Worm (Caenorhabditis elegans) whole organism, mixed stage, embryonic: ENCODE measurements around the gene acc-4.

Experiments used
- ceh-43 ChIP-seq: fragments of 200-800 bp; sonication (Bioruptor generic); optimal IDR thresholded peaks from 2 replicates; lab custom pipeline; 2018; ENCODE audit warnings: mild to moderate bottlenecking, missing genetic modification characterization, moderate library complexity, missing compliant biosample characterization
- ham-2 ChIP-seq: fragments of 200-800 bp; sonication (Bioruptor generic); optimal IDR thresholded peaks from 2 replicates; lab custom pipeline; 2018; ENCODE audit warnings: mild to moderate bottlenecking, missing genetic modification characterization, missing compliant biosample characterization
- lsy-2 ChIP-seq: fragments of 150-350 bp; optimal IDR thresholded peaks from 2 replicates; lab custom pipeline; 2014; ENCODE audit warnings: missing biosample characterization, missing genetic modification characterization
- mab-5 ChIP-seq: fragments of 150-350 bp; optimal IDR thresholded peaks from 2 replicates; lab custom pipeline; 2014; ENCODE audit warnings: missing biosample characterization, missing genetic modification characterization
- nhr-2 ChIP-seq: fragments of 150-350 bp; optimal IDR thresholded peaks from 2 replicates; lab custom pipeline; 2014; ENCODE audit warnings: missing biosample characterization, missing genetic modification characterization
- unc-39 ChIP-seq: fragments of 150-350 bp; optimal IDR thresholded peaks from 2 replicates; lab custom pipeline; 2014; ENCODE audit warnings: missing biosample characterization, missing genetic modification characterization
- zip-8 ChIP-seq: fragments of 150-350 bp; optimal IDR thresholded peaks from 2 replicates; lab custom pipeline; 2014; ENCODE audit warnings: missing biosample characterization, missing genetic modification characterization

Gene acc-4

DNA sequence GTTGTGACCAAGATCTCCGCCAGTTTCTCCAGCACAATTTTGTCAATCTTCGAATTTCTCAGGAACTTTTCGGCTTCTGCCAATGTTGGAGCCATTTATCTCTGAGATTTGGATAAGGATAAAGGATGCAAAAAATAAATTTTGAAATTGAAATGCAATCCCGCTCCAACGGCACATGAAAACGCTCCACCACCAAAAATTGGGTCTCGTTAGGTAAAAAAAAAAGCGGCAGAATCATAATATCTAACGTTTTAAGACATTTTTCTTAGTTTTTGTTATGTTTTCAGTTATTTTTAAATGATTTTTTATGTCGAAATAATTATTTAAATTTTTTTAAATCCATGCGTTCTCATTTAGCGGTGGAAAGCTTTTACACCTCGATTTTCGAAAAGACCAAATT, 49.5 kb downstream of the acc-4 start, which contains the start of gene F45G2.7:
TSS of gene F45G2.7 (minus strand) at position 101 of the 400 bp plus-strand sequence.
- TF ChIP-seq lsy-2 (tag; lab: Kevin White, UChicago) (no peak), mab-5 (tag; lab: Kevin White, UChicago) (no peak), ham-2 (GFP tag; lab: Kevin White, UChicago) (no peak), ceh-43 (GFP tag; lab: Kevin White, UChicago) (no peak), nhr-2 (no peak), zip-8 (no peak), unc-39 (no peak)
